Worm (Caenorhabditis elegans) whole organism, L4 larva: ENCODE measurements around the gene gck-4.

Source experiments
- D1046.2 ChIP-seq: fragments of 200-800 bp; sonication (Bioruptor generic); IDR thresholded peaks from 2 replicates; pipeline ENCODE4 v1.3.6; 2022; ENCODE audit warnings: missing genetic modification characterization, missing compliant biosample characterization
- F10B5.3 ChIP-seq: sonication (generic microtip); optimal IDR thresholded peaks from 2 replicates; lab custom pipeline; 2016; ENCODE audit warnings: mild to moderate bottlenecking, missing genetic modification characterization, missing compliant biosample characterization
- F37D6.2 ChIP-seq: sonication (generic microtip); optimal IDR thresholded peaks from 2 replicates; lab custom pipeline; 2016; ENCODE audit warnings: mild to moderate bottlenecking, missing genetic modification characterization, missing compliant biosample characterization
- F49E8.2 ChIP-seq: sonication (generic microtip); optimal IDR thresholded peaks from 2 replicates; lab custom pipeline; 2016; ENCODE audit warnings: missing compliant biosample characterization, mild to moderate bottlenecking, missing genetic modification characterization, borderline replicate concordance
- Y105C5A.15 ChIP-seq: fragments of 200-800 bp; sonication (Bioruptor generic); IDR thresholded peaks from 2 replicates; pipeline ENCODE4 v1.3.6; 2022; ENCODE audit warnings: missing genetic modification characterization, missing compliant biosample characterization
- Y48G9A.11 ChIP-seq: fragments of 200-800 bp; sonication (Bioruptor generic); IDR thresholded peaks from 2 replicates; pipeline ENCODE4 v1.3.6; 2022; ENCODE audit warnings: missing genetic modification reagents, missing genetic modification characterization, missing compliant biosample characterization
- Y5F2A.4 ChIP-seq: fragments of 200-800 bp; sonication (Bioruptor generic); optimal IDR thresholded peaks from 2 replicates; lab custom pipeline; 2018; ENCODE audit warnings: mild to moderate bottlenecking, missing genetic modification characterization, missing compliant biosample characterization
- Y75B8A.6 ChIP-seq: fragments of 200-800 bp; sonication (Bioruptor generic); IDR thresholded peaks from 2 replicates; pipeline ENCODE4 v1.3.6; 2022; ENCODE audit warnings: missing genetic modification reagents, missing genetic modification characterization, missing compliant biosample characterization
- ZK337.2 ChIP-seq: fragments of 200-800 bp; sonication (Bioruptor generic); IDR thresholded peaks from 2 replicates; pipeline ENCODE4 v1.3.6; 2022; ENCODE audit warnings: missing genetic modification reagents, missing genetic modification characterization, missing compliant biosample characterization
- aha-1 ChIP-seq: fragments of 150-350 bp; peaks from one replicate; lab custom pipeline; 2014; ENCODE audit warnings: missing biosample characterization, missing genetic modification characterization
- arid-1 ChIP-seq: fragments of 200-800 bp; sonication (Bioruptor generic); conservative IDR thresholded peaks from 2 replicates; pipeline ENCODE4 v1.3.6; 2022; ENCODE audit warnings: missing genetic modification reagents, missing genetic modification characterization, missing compliant biosample characterization
- attf-4 ChIP-seq: sonication (generic microtip); optimal IDR thresholded peaks from 3 replicates; lab custom pipeline; 2017; ENCODE audit warnings: missing biosample characterization, missing genetic modification characterization
- ceh-20 ChIP-seq: fragments of 200-800 bp; sonication (Bioruptor generic); IDR thresholded peaks from 2 replicates; pipeline ENCODE4 v1.3.6; 2022; ENCODE audit warnings: missing genetic modification reagents, missing genetic modification characterization, missing compliant biosample characterization
- cey-2 ChIP-seq: sonication (generic microtip); optimal IDR thresholded peaks from 3 replicates; lab custom pipeline; 2017; ENCODE audit warnings: missing genetic modification characterization, mild to moderate bottlenecking, missing compliant biosample characterization, antibody characterized with exemption, borderline replicate concordance; ENCODE audit not compliant: insufficient read depth
- ctbp-1 ChIP-seq: fragments of 200-800 bp; sonication (Bioruptor generic); IDR thresholded peaks from 2 replicates; pipeline ENCODE4 v1.3.6; 2022; ENCODE audit warnings: missing genetic modification reagents, missing genetic modification characterization, missing compliant biosample characterization
- daf-16 ChIP-seq, 3 experiments: sonication (generic microtip); optimal IDR thresholded peaks; 2 replicates each; lab custom pipeline; 2016 to 2017; ENCODE audit warnings: missing genetic modification characterization in 3 of 3, missing genetic modification reagents in 3 of 3, mild to moderate bottlenecking in 2 of 3, missing compliant biosample characterization in 2 of 3, missing biosample characterization in 1 of 3, moderate library complexity in 1 of 3
- dmd-8 ChIP-seq: fragments of 200-800 bp; sonication (Bioruptor generic); IDR thresholded peaks from 2 replicates; pipeline ENCODE4 v1.3.6; 2022; ENCODE audit warnings: missing genetic modification characterization, missing compliant biosample characterization
- dmd-9 ChIP-seq: fragments of 200-800 bp; sonication (Bioruptor generic); IDR thresholded peaks from 2 replicates; pipeline ENCODE4 v1.3.6; 2022; ENCODE audit warnings: missing genetic modification reagents, missing genetic modification characterization, missing compliant biosample characterization
- dpl-1 ChIP-seq: fragments of 150-350 bp; optimal IDR thresholded peaks from 2 replicates; lab custom pipeline; 2014; ENCODE audit warnings: missing biosample characterization, missing genetic modification reagents, missing genetic modification characterization
- egl-27 ChIP-seq: sonication (generic microtip); optimal IDR thresholded peaks from 3 replicates; lab custom pipeline; 2017; ENCODE audit warnings: missing biosample characterization, missing genetic modification reagents, missing genetic modification characterization
- egl-43 ChIP-seq: fragments of 200-800 bp; sonication (Bioruptor generic); IDR thresholded peaks from 2 replicates; pipeline ENCODE4 v1.3.6; 2022; ENCODE audit warnings: missing genetic modification reagents, missing genetic modification characterization, missing compliant biosample characterization
- fkh-10 ChIP-seq: fragments of 150-350 bp; optimal IDR thresholded peaks from 2 replicates; lab custom pipeline; 2014; ENCODE audit warnings: missing biosample characterization, missing genetic modification reagents, missing genetic modification characterization
- gei-8 ChIP-seq: fragments of 200-800 bp; sonication (Bioruptor generic); optimal IDR thresholded peaks from 2 replicates; lab custom pipeline; 2018; ENCODE audit warnings: mild to moderate bottlenecking, missing genetic modification characterization, missing compliant biosample characterization
- hif-1 ChIP-seq, 2 experiments: sonication (generic microtip); optimal IDR thresholded peaks; 2 replicates each; lab custom pipeline; 2016 to 2017; ENCODE audit warnings: missing compliant biosample characterization in 2 of 2, missing genetic modification characterization in 2 of 2, missing genetic modification reagents in 2 of 2, missing genotype in 2 of 2, mild to moderate bottlenecking in 1 of 2
- hlh-11 ChIP-seq: fragments of 200-800 bp; sonication (Bioruptor generic); optimal IDR thresholded peaks from 2 replicates; lab custom pipeline; 2018; ENCODE audit warnings: mild to moderate bottlenecking, missing genetic modification characterization, missing compliant biosample characterization
- lin-1 ChIP-seq: fragments of 200-800 bp; sonication (Bioruptor generic); IDR thresholded peaks from 2 replicates; pipeline ENCODE4 v1.3.6; 2022; ENCODE audit warnings: missing genetic modification reagents, missing genetic modification characterization, missing compliant biosample characterization
- lin-13 ChIP-seq: fragments of 150-350 bp; optimal IDR thresholded peaks from 2 replicates; lab custom pipeline; 2014; ENCODE audit warnings: missing biosample characterization, missing genetic modification reagents, missing genetic modification characterization
- lin-29 ChIP-seq: fragments of 200-800 bp; sonication (Bioruptor generic); IDR thresholded peaks from 2 replicates; pipeline ENCODE4 v1.3.6; 2022; ENCODE audit warnings: missing genetic modification reagents, missing genetic modification characterization, missing compliant biosample characterization
- lin-39 ChIP-seq: fragments of 150-350 bp; optimal IDR thresholded peaks from 2 replicates; lab custom pipeline; 2014; ENCODE audit warnings: missing biosample characterization, missing genetic modification reagents, missing genetic modification characterization
- madf-5 ChIP-seq, 2 experiments: fragments of 200-800 bp; sonication (Bioruptor generic); IDR thresholded peaks; 2 replicates each; pipeline ENCODE4 v1.3.6; 2022; ENCODE audit warnings: missing compliant biosample characterization in 2 of 2, missing genetic modification characterization in 2 of 2
- madf-9 ChIP-seq: fragments of 200-800 bp; sonication (Bioruptor generic); conservative IDR thresholded peaks from 2 replicates; pipeline ENCODE4 v1.3.6; 2022; ENCODE audit warnings: missing genetic modification reagents, missing genetic modification characterization, missing compliant biosample characterization
- mdl-1 ChIP-seq, 2 experiments: fragments of 150-350 bp in 1 of 2; sonication (generic microtip) in 1 of 2; optimal IDR thresholded peaks; 2 replicates each; lab custom pipeline; 2014 to 2017; ENCODE audit warnings: missing biosample characterization in 2 of 2, missing genetic modification characterization in 2 of 2
- mep-1 ChIP-seq: fragments of 150-350 bp; sonication (generic microtip); optimal IDR thresholded peaks from 3 replicates; lab custom pipeline; 2014; ENCODE audit warnings: missing biosample characterization, missing genetic modification characterization
- mes-2 ChIP-seq: sonication (generic microtip); optimal IDR thresholded peaks from 2 replicates; lab custom pipeline; 2016; ENCODE audit warnings: missing genotype, mild to moderate bottlenecking, missing genetic modification characterization, missing compliant biosample characterization; ENCODE audit not compliant: poor library complexity, severe bottlenecking
- nhr-102 ChIP-seq: sonication (generic microtip); optimal IDR thresholded peaks from 2 replicates; lab custom pipeline; 2016; ENCODE audit warnings: mild to moderate bottlenecking, missing genetic modification characterization, moderate library complexity, missing compliant biosample characterization
- nhr-111 ChIP-seq: fragments of 200-800 bp; sonication (Bioruptor generic); optimal IDR thresholded peaks from 2 replicates; lab custom pipeline; 2018; ENCODE audit warnings: mild to moderate bottlenecking, missing genetic modification characterization, missing compliant biosample characterization
- nhr-28 ChIP-seq: fragments of 150-350 bp; optimal IDR thresholded peaks from 2 replicates; lab custom pipeline; 2014; ENCODE audit warnings: missing biosample characterization, missing genetic modification characterization
- nhr-48 ChIP-seq: sonication (generic microtip); optimal IDR thresholded peaks from 2 replicates; lab custom pipeline; 2016; ENCODE audit warnings: mild to moderate bottlenecking, missing genetic modification characterization, missing compliant biosample characterization
- pha-4 ChIP-seq, 2 experiments: fragments of 150-350 bp in 1 of 2; fragments of 200-800 bp in 1 of 2; sonication (Bioruptor generic) in 1 of 2; IDR thresholded peaks in 1 of 2; optimal IDR thresholded peaks in 1 of 2; 2 replicates each; pipeline versions ENCODE4 v1.3.6 to Lab custom; 2014 to 2022; ENCODE audit warnings: missing genetic modification characterization in 2 of 2, missing genetic modification reagents in 2 of 2, missing biosample characterization in 1 of 2, missing compliant biosample characterization in 1 of 2
- sdz-12 ChIP-seq: fragments of 200-800 bp; sonication (Bioruptor generic); optimal IDR thresholded peaks from 2 replicates; lab custom pipeline; 2018; ENCODE audit warnings: mild to moderate bottlenecking, missing genetic modification characterization, missing compliant biosample characterization
- snpc-1.2 ChIP-seq: fragments of 200-800 bp; sonication (Bioruptor generic); IDR thresholded peaks from 2 replicates; pipeline ENCODE4 v1.3.6; 2022; ENCODE audit warnings: missing genetic modification reagents, missing genetic modification characterization, missing compliant biosample characterization
- tra-1 ChIP-seq: fragments of 200-800 bp; sonication (Bioruptor generic); IDR thresholded peaks from 2 replicates; pipeline ENCODE4 v1.3.6; 2022; ENCODE audit warnings: missing genetic modification reagents, missing genetic modification characterization, missing compliant biosample characterization
- unc-62 ChIP-seq, 3 experiments: fragments of 150-350 bp in 1 of 3; sonication (generic microtip); optimal IDR thresholded peaks in 2 of 3; peaks in 1 of 3; 1 replicate in 1 of 3; 2 replicates in 2 of 3; lab custom pipeline; 2014 to 2017; ENCODE audit warnings: missing biosample characterization in 3 of 3, missing genetic modification characterization in 3 of 3, missing genetic modification reagents in 3 of 3, missing genotype in 1 of 3

gck-4 gene

DNA sequence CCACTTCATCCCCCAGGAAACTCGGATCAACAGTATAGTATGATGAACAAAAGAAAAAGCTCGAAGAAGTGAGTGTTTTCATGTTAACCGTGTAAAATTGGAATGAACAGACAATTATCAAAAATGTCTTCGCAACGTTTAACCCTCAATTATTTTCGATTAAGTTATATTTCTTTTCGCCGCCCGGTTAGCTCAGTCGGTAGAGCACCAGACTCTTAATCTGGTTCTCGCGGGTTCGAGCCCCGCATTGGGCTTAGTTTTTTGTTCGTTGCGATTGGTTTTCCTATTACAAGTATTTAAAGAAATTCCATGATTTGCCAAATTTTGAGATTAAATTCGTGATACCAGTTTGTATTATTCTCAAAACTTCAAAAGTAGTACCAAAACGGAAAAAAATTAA lies 52.7 kb downstream of the gck-4 start (continued):
- TF ChIP-seq dmd-8 (GFP tag; lab: Robert Waterston, UW) (peak; percentile 67; the same call in 1 of the 2 replicates), madf-5 (GFP tag; IDR thresholded peaks at IDR 0.05; lab: Robert Waterston, UW) (0 out of 4 replicates have a peak, but pooled peaks of 1 of the 2 experiments have one; percentile 52), aha-1 (peak; percentile 24), F49E8.2 (tag; lab: Kevin White, UChicago) (no peak), Y5F2A.4 (GFP tag; lab: Kevin White, UChicago) (no peak), snpc-1.2 (peak; percentile 73), tra-1 (GFP tag; lab: Robert Waterston, UW) (peak; percentile 17; the same call in 1 of the 2 replicates), lin-29 (GFP tag; lab: Robert Waterston, UW) (no peak), attf-4 (tag; lab: Kevin White, UChicago) (no peak), Y75B8A.6 (no peak), Y105C5A.15 (GFP tag; lab: Robert Waterston, UW) (0 out of 2 replicates have a peak, but pooled peaks have one; percentile 24), hlh-11 (tag; lab: Kevin White, UChicago) (no peak), pha-4 (GFP tag; IDR thresholded peaks at IDR 0.05; lab: Robert Waterston, UW) (peak; percentile 79; the same call in 1 of the 2 replicates), pha-4 (tag; optimal IDR thresholded peaks at IDR 0.05; lab: Kevin White, UChicago) (no peak), gei-8 (GFP tag; lab: Kevin White, UChicago) (no peak), Y48G9A.11 (GFP tag; lab: Robert Waterston, UW) (peak; percentile 16; the same call in 1 of the 2 replicates), egl-43 (GFP tag; lab: Robert Waterston, UW) (no peak), dmd-9 (GFP tag; lab: Robert Waterston, UW) (0 out of 2 replicates have a peak, but pooled peaks have one; percentile 5), lin-1 (GFP tag; lab: Robert Waterston, UW) (peak; percentile 42; the same call in 1 of the 2 replicates)

DNA sequence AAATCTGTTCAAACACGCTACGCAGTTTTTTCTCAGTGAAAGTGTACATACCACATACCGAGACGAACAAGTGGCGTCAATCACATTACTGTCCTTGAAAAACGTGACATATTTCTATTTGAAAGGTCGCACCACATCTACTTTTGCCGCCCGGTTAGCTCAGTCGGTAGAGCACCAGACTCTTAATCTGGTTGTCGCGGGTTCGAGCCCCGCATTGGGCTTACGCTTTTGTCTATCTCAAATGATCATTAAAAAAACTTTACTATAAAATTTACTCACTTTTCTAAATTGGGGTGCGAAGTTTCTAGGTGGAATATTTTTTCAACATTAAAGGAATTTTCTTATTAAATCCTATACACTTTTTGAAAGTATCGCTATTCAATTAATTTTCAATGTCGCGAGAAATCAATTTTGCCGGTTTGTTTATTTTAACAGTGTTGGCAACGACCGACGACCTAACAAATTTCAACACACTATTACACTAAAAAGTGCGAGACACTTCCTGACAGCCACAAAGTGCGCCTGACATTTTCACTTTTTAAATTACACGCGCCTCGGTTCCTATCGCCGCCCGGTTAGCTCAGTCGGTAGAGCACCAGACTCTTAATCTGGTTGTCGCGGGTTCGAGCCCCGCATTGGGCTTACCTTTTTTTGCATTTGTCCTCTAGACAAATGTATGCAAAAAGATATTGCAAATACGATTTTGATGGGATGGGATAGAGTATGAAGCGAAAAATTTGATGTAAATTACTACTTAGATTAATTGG lies 53.4 kb downstream of the gck-4 start:
- no peak for TF ChIP-seq F37D6.2 (tag; lab: Kevin White, UChicago)
- TF ChIP-seq unc-62 (GFP tag; optimal IDR thresholded peaks at IDR 0.05 in 1 of 2; lab: Kevin White, UChicago) = no peak
- TF ChIP-seq unc-62 (tag; optimal IDR thresholded peaks at IDR 0.05; lab: Kevin White, UChicago) = no peak
- TF ChIP-seq nhr-48 (tag; lab: Kevin White, UChicago) = peak; percentile 7
- TF ChIP-seq sdz-12 (GFP tag; lab: Kevin White, UChicago) = no peak
- peak; percentile 5 for TF ChIP-seq nhr-28 (tag; lab: Kevin White, UChicago)
- no peak for TF ChIP-seq egl-27 (tag; lab: Kevin White, UChicago)
- TF ChIP-seq daf-16 (GFP tag; optimal IDR thresholded peaks at IDR 0.05; lab: Kevin White, UChicago) = peak; percentile 30 to 82
- peak; percentile 36 for TF ChIP-seq daf-16 (tag; optimal IDR thresholded peaks at IDR 0.05; lab: Kevin White, UChicago)
- TF ChIP-seq F10B5.3 (tag; lab: Kevin White, UChicago) = no peak
- no peak for TF ChIP-seq dpl-1
- no peak for TF ChIP-seq lin-39 (tag; lab: Kevin White, UChicago)
- no peak for TF ChIP-seq mdl-1 (tag; optimal IDR thresholded peaks at IDR 0.05; lab: Kevin White, UChicago)
- TF ChIP-seq mes-2 (tag; lab: Kevin White, UChicago) = peak; percentile 73
- TF ChIP-seq arid-1 (GFP tag; lab: Robert Waterston, UW) = peak; percentile 81
- no peak for TF ChIP-seq fkh-10 (GFP tag; lab: Kevin White, UChicago)
- 0 out of 2 replicates have a peak, but pooled peaks have one; percentile 61 for TF ChIP-seq D1046.2 (GFP tag; lab: Robert Waterston, UW)
- TF ChIP-seq Y5F2A.4 (GFP tag; lab: Kevin White, UChicago) = no peak
- TF ChIP-seq nhr-111 (GFP tag; lab: Kevin White, UChicago) = no peak
- peak; percentile 56 for TF ChIP-seq ctbp-1 (GFP tag; lab: Robert Waterston, UW)
- peak; percentile 84 for TF ChIP-seq madf-9 (GFP tag; lab: Robert Waterston, UW)
- peak; percentile 31; the same call in 1 of the 2 replicates for TF ChIP-seq ceh-20
- TF ChIP-seq mep-1 (tag; lab: Kevin White, UChicago) = peak; percentile 12
- TF ChIP-seq nhr-102 (tag; lab: Kevin White, UChicago) = peak; percentile 42
- TF ChIP-seq hif-1 (tag; optimal IDR thresholded peaks at IDR 0.05; lab: Kevin White, UChicago) = peak in 1 of 2 experiments; percentile 44
- 0 out of 4 replicates have a peak, but pooled peaks have one; percentile 45 to 80 for TF ChIP-seq madf-5 (GFP tag; IDR thresholded peaks at IDR 0.05; lab: Robert Waterston, UW)
- TF ChIP-seq Y75B8A.6 = no peak
- no peak for TF ChIP-seq lin-13 (GFP tag; lab: Kevin White, UChicago)
- TF ChIP-seq attf-4 (tag; lab: Kevin White, UChicago) = no peak
- TF ChIP-seq ZK337.2 (GFP tag; lab: Robert Waterston, UW) = 0 out of 2 replicates have a peak, but pooled peaks have one; percentile 31
- no peak for TF ChIP-seq cey-2
- 0 out of 2 replicates have a peak, but pooled peaks have one; percentile 46 for TF ChIP-seq lin-1 (GFP tag; lab: Robert Waterston, UW)
